Fruit fly (Drosophila melanogaster) whole organism: ENCODE data around the gene CG7573.

Experiments used
- CG8478 ChIP-seq: fragments of >200 bp; optimal IDR thresholded peaks from 2 replicates; lab custom pipeline; 2018; ENCODE audit warnings: inconsistent platforms
- Dll ChIP-seq: fragments of >200 bp; optimal IDR thresholded peaks from 2 replicates; lab custom pipeline; 2017
- EcR ChIP-seq, 2 experiments: fragments of >200 bp; optimal IDR thresholded peaks; 2 replicates each; lab custom pipeline; 2017; ENCODE audit warnings: missing biosample characterization in 2 of 2, missing genetic modification characterization in 2 of 2, missing genetic modification reagents in 2 of 2
- pan ChIP-seq: fragments of >200 bp; optimal IDR thresholded peaks from 2 replicates; lab custom pipeline; 2017
- psq ChIP-seq: fragments of >200 bp; optimal IDR thresholded peaks from 2 replicates; lab custom pipeline; 2017
- usp ChIP-seq: fragments of >200 bp; optimal IDR thresholded peaks from 2 replicates; lab custom pipeline; 2017; ENCODE audit warnings: missing biosample characterization, missing genetic modification characterization, mixed read lengths

The CG7573 gene

DNA sequence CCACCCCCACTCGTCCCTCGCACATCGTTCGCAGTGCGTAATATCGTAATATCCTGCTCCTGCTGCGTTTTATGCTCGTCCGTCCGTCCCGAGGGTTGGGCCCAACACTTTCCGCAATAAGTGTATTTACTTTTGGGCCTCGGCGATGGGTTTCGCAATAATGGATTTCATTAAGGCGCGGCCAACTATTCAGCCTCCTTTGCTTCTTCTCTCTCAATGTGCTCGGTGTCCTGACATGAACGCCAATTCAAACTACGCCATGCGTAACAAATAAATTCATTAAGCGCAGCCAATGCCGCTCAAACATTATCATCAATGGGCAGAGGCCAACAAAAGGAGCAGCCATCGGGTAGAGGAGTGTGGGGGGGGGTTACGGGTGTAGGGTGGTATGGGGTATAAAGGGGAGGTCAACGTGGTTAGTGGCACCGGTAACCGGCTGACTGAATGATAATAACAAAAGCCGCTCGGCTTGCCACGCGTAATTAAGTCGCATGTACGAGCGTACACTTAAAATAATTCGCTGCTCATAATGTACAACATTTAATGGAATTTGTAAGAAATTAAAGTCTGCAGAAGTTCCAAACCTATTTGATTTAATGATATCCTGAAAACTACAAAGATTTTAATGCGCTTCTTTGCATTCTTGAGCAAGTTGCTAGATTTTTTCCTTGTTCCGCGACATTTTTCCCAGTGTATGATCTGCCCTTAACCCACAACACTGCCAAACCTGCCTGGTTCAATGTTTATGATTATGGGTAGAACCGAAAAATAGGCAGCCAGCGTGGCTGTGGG is 7.9 kb upstream of the CG7573 start:
- TF ChIP-seq Dll (lab: Kevin White, UChicago) (no peak), EcR (GFP tag; optimal IDR thresholded peaks at IDR 0.05; lab: Kevin White, UChicago) (no peak), pan (lab: Kevin White, UChicago) (no peak), usp (GFP tag; lab: Kevin White, UChicago) (no peak), psq (lab: Kevin White, UChicago) (no peak), CG8478 (no peak)

DNA sequence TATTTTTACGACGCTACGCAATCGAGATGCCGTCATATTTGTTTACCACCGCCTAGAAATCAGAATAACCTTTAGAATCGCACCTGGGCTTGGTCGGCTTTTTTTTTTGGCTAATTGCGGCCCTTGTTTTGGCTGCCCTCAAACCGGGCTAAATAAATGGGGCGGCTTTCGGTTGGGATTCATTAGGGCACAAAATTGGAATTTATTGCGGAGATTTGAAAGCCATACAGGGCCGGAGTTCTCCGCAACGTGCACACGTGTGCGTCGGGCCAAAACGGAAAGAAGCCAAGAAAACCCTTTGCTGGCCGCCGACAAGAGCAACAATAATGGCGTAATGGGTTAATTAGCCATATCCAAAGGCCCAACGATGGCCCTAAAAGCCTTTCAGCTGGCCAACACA is 6.2 kb upstream of the CG7573 start:
- no peak for TF ChIP-seq pan (lab: Kevin White, UChicago)
- no peak for TF ChIP-seq usp (GFP tag; lab: Kevin White, UChicago)
- no peak for TF ChIP-seq EcR (GFP tag; optimal IDR thresholded peaks at IDR 0.05; lab: Kevin White, UChicago)
- TF ChIP-seq Dll (lab: Kevin White, UChicago), result no peak
- no peak for TF ChIP-seq CG8478
- no peak for TF ChIP-seq psq (lab: Kevin White, UChicago)

DNA sequence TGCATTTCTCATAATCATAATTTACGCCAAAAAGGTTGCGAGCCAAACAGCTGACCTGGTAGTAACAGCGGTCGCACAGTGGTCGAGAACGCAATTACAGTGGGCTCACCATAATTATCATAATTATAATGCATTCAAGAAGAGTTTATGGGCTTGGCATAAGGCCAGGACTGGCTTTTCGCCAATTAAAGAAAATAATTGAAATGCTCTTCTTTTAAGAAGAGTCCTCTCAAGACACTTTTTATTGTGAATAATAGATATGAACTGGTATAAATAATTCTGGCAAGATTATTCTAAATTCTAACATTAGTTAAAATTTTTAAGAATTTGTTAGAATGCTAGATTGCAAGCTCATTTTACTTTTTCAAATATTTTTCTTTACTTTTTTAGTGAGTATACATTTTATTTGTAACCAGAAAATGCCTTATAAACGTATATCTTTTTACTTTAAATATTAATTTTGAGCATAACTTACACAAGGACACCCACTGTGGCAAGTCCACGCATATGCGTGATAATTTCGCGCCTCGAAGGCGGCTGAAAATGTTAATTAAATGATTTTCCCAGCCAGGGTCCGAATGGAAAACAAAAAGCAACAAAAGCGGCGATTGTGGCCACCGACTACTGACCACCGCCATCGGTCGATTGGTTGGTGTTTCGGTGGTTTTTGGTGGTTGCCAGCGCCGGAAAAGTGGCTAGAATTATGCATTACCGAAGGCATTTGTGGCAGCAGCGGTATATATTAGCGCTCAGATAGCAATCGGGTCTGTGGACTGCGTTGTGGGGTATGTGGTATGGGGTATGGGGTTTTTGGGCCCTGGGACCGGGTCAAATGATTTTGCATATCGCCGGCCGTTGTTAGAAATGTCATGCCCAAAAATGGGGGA is 5.2 kb upstream of the CG7573 start:
- TF ChIP-seq usp (GFP tag; lab: Kevin White, UChicago) (no peak), Dll (lab: Kevin White, UChicago) (no peak), psq (lab: Kevin White, UChicago) (no peak), EcR (GFP tag; optimal IDR thresholded peaks at IDR 0.05; lab: Kevin White, UChicago) (no peak), CG8478 (no peak), pan (lab: Kevin White, UChicago) (no peak)

DNA sequence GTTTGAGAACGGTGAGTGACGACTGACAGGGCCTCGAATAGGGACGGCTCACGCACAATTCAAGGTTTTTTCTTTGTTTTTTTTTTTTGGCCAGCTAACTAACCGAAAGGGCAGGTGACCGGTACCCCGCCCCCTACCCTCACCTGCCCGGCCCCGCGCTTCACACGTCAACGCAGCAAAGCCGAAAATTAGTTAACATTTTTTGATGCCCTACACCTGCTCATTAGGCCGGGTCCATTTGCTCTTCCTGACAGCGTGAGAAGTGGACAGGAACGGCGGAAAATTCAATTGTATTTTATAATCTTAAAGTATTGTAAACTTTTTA is 4.6 kb upstream of the CG7573 start:
- no peak for TF ChIP-seq usp (GFP tag; lab: Kevin White, UChicago)
- no peak for TF ChIP-seq psq (lab: Kevin White, UChicago)
- TF ChIP-seq EcR (GFP tag; optimal IDR thresholded peaks at IDR 0.05; lab: Kevin White, UChicago), result no peak
- no peak for TF ChIP-seq pan (lab: Kevin White, UChicago)
- no peak for TF ChIP-seq Dll (lab: Kevin White, UChicago)
- TF ChIP-seq CG8478, result no peak

- TF ChIP-seq psq (lab: Kevin White, UChicago) (no peak), pan (lab: Kevin White, UChicago) (no peak), usp (GFP tag; lab: Kevin White, UChicago) (no peak), Dll (lab: Kevin White, UChicago) (no peak), CG8478 (no peak), EcR (GFP tag; optimal IDR thresholded peaks at IDR 0.05; lab: Kevin White, UChicago) (no peak)
Measured at dm6 chr3L:11308498-11308897, 3.0 kb upstream of the CG7573 start.

DNA sequence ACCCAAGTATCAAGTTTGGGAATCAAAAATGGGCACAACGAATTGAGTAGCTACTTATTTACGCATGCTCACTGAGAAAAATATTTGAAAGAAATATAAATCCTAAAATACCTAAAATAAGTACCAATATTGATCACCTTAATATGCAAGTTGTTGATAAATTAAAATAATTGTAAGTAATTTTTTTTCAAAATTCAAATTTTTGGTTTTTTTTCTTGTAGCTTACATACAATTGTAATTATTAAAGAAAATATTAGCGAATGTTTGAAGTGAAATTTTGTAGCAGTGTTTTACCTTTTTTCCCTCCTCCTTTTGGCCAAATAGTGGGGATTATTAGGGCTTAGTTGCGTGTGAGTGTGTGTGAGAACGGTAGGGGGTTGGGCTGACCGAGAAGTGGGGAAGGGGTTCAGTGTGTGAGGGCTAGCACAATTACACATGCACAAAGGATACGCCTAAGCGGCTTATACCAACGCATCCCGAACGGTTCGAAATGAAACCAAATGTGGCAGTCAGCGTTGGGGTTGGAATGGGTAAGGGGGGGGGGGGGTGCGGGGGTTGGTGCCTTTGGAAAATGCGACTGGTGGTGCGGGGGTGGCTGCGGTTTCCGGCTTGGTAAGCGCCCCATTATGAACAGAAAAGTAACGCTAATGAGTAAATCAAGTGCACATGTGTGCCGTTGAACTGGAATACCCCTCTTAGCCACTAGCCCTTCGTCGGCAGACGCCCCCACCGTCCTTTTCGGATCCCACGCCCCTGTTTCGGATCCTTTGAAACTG is 1.6 kb upstream of the CG7573 start:
- no peak for TF ChIP-seq CG8478
- TF ChIP-seq Dll (lab: Kevin White, UChicago), result no peak
- no peak for TF ChIP-seq EcR (GFP tag; optimal IDR thresholded peaks at IDR 0.05; lab: Kevin White, UChicago)

DNA sequence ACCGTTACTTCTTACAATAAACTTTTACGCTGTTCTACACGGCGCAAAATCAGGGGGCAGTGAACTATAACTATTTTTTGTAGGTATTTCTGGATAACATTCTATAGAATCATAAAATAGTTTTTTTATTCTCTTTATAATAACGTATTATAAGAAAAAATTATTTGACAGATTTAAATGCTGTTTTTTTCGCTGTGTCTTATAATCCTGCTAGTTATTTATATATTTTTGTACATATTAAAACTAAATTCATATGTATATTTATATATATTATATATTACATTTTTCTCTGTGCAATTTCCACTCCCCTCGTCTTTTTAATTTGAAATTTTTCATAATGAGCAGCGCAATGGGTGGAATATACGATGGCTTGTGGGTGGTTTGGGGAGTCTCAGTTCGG is 819 bp upstream of the CG7573 start:
- TF ChIP-seq pan (lab: Kevin White, UChicago) (no peak), CG8478 (no peak), psq (lab: Kevin White, UChicago) (no peak), Dll (lab: Kevin White, UChicago) (no peak), EcR (GFP tag; optimal IDR thresholded peaks at IDR 0.05; lab: Kevin White, UChicago) (no peak), usp (GFP tag; lab: Kevin White, UChicago) (no peak)

dm6 chr3L:11312698-11313097 is 1.2 kb downstream of the CG7573 start:
- TF ChIP-seq usp (GFP tag; lab: Kevin White, UChicago) (no peak), CG8478 (no peak), EcR (GFP tag; optimal IDR thresholded peaks at IDR 0.05; lab: Kevin White, UChicago) (no peak), Dll (lab: Kevin White, UChicago) (no peak), pan (lab: Kevin White, UChicago) (no peak), psq (lab: Kevin White, UChicago) (no peak)

- no peak for TF ChIP-seq EcR (GFP tag; optimal IDR thresholded peaks at IDR 0.05; lab: Kevin White, UChicago)
- no peak for TF ChIP-seq usp (GFP tag; lab: Kevin White, UChicago)
- no peak for TF ChIP-seq pan (lab: Kevin White, UChicago)
- no peak for TF ChIP-seq Dll (lab: Kevin White, UChicago)
- no peak for TF ChIP-seq psq (lab: Kevin White, UChicago)
- TF ChIP-seq CG8478, result no peak
Measured at dm6 chr3L:11314900-11315575, 3.5 kb downstream of the CG7573 start.

DNA sequence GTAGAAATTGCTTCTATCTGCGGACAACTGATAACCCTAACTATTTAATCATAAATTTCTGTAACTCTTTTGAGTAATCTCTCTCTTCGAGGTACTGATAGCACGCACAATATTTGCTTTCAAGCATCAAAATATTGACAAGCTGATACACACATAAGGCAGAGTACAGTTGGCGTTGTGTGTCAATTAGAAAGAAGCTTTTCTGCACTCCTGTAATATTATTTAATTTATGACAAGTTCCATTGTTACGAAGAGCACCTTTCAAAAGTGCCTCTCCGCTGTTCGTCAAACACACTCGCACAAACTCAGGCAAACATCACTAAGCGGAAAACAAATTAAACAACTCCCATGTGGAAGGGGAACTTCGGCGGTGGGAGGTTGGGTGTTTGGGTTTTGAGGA is 5.9 kb downstream of the CG7573 start:
- TF ChIP-seq EcR (GFP tag; optimal IDR thresholded peaks at IDR 0.05; lab: Kevin White, UChicago) (no peak), CG8478 (no peak), usp (GFP tag; lab: Kevin White, UChicago) (no peak), psq (lab: Kevin White, UChicago) (no peak), Dll (lab: Kevin White, UChicago) (no peak), pan (lab: Kevin White, UChicago) (no peak)
